Worm (Caenorhabditis elegans) whole organism, L4 larva: ENCODE measurements around the gene dgn-1.

ENCODE experiments used
- F10B5.3 ChIP-seq: sonication (generic microtip); optimal IDR thresholded peaks from 2 replicates; lab custom pipeline; 2016; ENCODE audit warnings: mild to moderate bottlenecking, missing genetic modification characterization, missing compliant biosample characterization
- F49E8.2 ChIP-seq: sonication (generic microtip); optimal IDR thresholded peaks from 2 replicates; lab custom pipeline; 2016; ENCODE audit warnings: missing compliant biosample characterization, mild to moderate bottlenecking, missing genetic modification characterization, borderline replicate concordance
- T20F7.1 ChIP-seq: fragments of 200-800 bp; sonication (Bioruptor generic); optimal IDR thresholded peaks from 2 replicates; lab custom pipeline; 2018; ENCODE audit warnings: mild to moderate bottlenecking, missing genetic modification characterization, missing compliant biosample characterization
- Y105C5A.15 ChIP-seq: fragments of 200-800 bp; sonication (Bioruptor generic); IDR thresholded peaks from 2 replicates; pipeline ENCODE4 v1.3.6; 2022; ENCODE audit warnings: missing genetic modification characterization, missing compliant biosample characterization
- Y48G9A.11 ChIP-seq: fragments of 200-800 bp; sonication (Bioruptor generic); IDR thresholded peaks from 2 replicates; pipeline ENCODE4 v1.3.6; 2022; ENCODE audit warnings: missing genetic modification reagents, missing genetic modification characterization, missing compliant biosample characterization
- Y5F2A.4 ChIP-seq: fragments of 200-800 bp; sonication (Bioruptor generic); optimal IDR thresholded peaks from 2 replicates; lab custom pipeline; 2018; ENCODE audit warnings: mild to moderate bottlenecking, missing genetic modification characterization, missing compliant biosample characterization
- ZK546.5 ChIP-seq, 2 experiments: sonication (generic microtip); optimal IDR thresholded peaks; 2 replicates each; lab custom pipeline; 2017; ENCODE audit warnings: missing biosample characterization in 2 of 2, missing genetic modification characterization in 2 of 2
- arid-1 ChIP-seq: fragments of 200-800 bp; sonication (Bioruptor generic); conservative IDR thresholded peaks from 2 replicates; pipeline ENCODE4 v1.3.6; 2022; ENCODE audit warnings: missing genetic modification reagents, missing genetic modification characterization, missing compliant biosample characterization
- attf-4 ChIP-seq: sonication (generic microtip); optimal IDR thresholded peaks from 3 replicates; lab custom pipeline; 2017; ENCODE audit warnings: missing biosample characterization, missing genetic modification characterization
- ceh-20 ChIP-seq: fragments of 200-800 bp; sonication (Bioruptor generic); IDR thresholded peaks from 2 replicates; pipeline ENCODE4 v1.3.6; 2022; ENCODE audit warnings: missing genetic modification reagents, missing genetic modification characterization, missing compliant biosample characterization
- ceh-44 ChIP-seq: fragments of 200-800 bp; sonication (Bioruptor generic); IDR thresholded peaks from 2 replicates; pipeline ENCODE4 v1.3.6; 2022; ENCODE audit warnings: missing genetic modification reagents, missing genetic modification characterization, missing compliant biosample characterization
- ces-1 ChIP-seq: fragments of 150-350 bp; sonication (generic microtip); optimal IDR thresholded peaks from 4 replicates; lab custom pipeline; 2014; ENCODE audit warnings: missing biosample characterization, missing genetic modification reagents, missing genetic modification characterization
- daf-16 ChIP-seq, 3 experiments: sonication (generic microtip); optimal IDR thresholded peaks; 2 replicates each; lab custom pipeline; 2016 to 2017; ENCODE audit warnings: missing genetic modification characterization in 3 of 3, missing genetic modification reagents in 3 of 3, mild to moderate bottlenecking in 2 of 3, missing compliant biosample characterization in 2 of 3, missing biosample characterization in 1 of 3, moderate library complexity in 1 of 3
- daf-19 ChIP-seq: fragments of 200-800 bp; sonication (Bioruptor generic); conservative IDR thresholded peaks from 2 replicates; pipeline ENCODE4 v1.3.6; 2022; ENCODE audit warnings: missing genetic modification characterization, missing compliant biosample characterization
- daf-8 ChIP-seq: fragments of 200-800 bp; sonication (Bioruptor generic); IDR thresholded peaks from 2 replicates; pipeline ENCODE4 v1.3.6; 2022; ENCODE audit warnings: missing genetic modification characterization, missing compliant biosample characterization
- dmd-6 ChIP-seq: fragments of 200-800 bp; sonication (Bioruptor generic); IDR thresholded peaks from 2 replicates; pipeline ENCODE4 v1.3.6; 2022; ENCODE audit warnings: missing genetic modification reagents, missing genetic modification characterization, missing compliant biosample characterization
- dmd-9 ChIP-seq: fragments of 200-800 bp; sonication (Bioruptor generic); IDR thresholded peaks from 2 replicates; pipeline ENCODE4 v1.3.6; 2022; ENCODE audit warnings: missing genetic modification reagents, missing genetic modification characterization, missing compliant biosample characterization
- dve-1 ChIP-seq: sonication (generic microtip); optimal IDR thresholded peaks from 2 replicates; lab custom pipeline; 2017; ENCODE audit warnings: antibody characterized with exemption, mild to moderate bottlenecking, missing genetic modification characterization, missing compliant biosample characterization; ENCODE audit not compliant: insufficient read depth
- gei-8 ChIP-seq: fragments of 200-800 bp; sonication (Bioruptor generic); optimal IDR thresholded peaks from 2 replicates; lab custom pipeline; 2018; ENCODE audit warnings: mild to moderate bottlenecking, missing genetic modification characterization, missing compliant biosample characterization
- hif-1 ChIP-seq, 2 experiments: sonication (generic microtip); optimal IDR thresholded peaks; 2 replicates each; lab custom pipeline; 2016 to 2017; ENCODE audit warnings: missing compliant biosample characterization in 2 of 2, missing genetic modification characterization in 2 of 2, missing genetic modification reagents in 2 of 2, missing genotype in 2 of 2, mild to moderate bottlenecking in 1 of 2
- hlh-11 ChIP-seq: fragments of 200-800 bp; sonication (Bioruptor generic); optimal IDR thresholded peaks from 2 replicates; lab custom pipeline; 2018; ENCODE audit warnings: mild to moderate bottlenecking, missing genetic modification characterization, missing compliant biosample characterization
- hlh-30 ChIP-seq: sonication (generic microtip); optimal IDR thresholded peaks from 2 replicates; lab custom pipeline; 2017; ENCODE audit warnings: antibody characterized with exemption, mild to moderate bottlenecking, missing genetic modification characterization, missing compliant biosample characterization; ENCODE audit not compliant: insufficient read depth
- lim-7 ChIP-seq: fragments of 200-800 bp; sonication (Bioruptor generic); IDR thresholded peaks from 2 replicates; pipeline ENCODE4 v1.3.6; 2022; ENCODE audit warnings: missing genetic modification characterization, missing compliant biosample characterization
- lin-1 ChIP-seq: fragments of 200-800 bp; sonication (Bioruptor generic); IDR thresholded peaks from 2 replicates; pipeline ENCODE4 v1.3.6; 2022; ENCODE audit warnings: missing genetic modification reagents, missing genetic modification characterization, missing compliant biosample characterization
- lin-29 ChIP-seq: fragments of 200-800 bp; sonication (Bioruptor generic); IDR thresholded peaks from 2 replicates; pipeline ENCODE4 v1.3.6; 2022; ENCODE audit warnings: missing genetic modification reagents, missing genetic modification characterization, missing compliant biosample characterization
- nhr-11 ChIP-seq: fragments of 150-350 bp; optimal IDR thresholded peaks from 2 replicates; lab custom pipeline; 2014; ENCODE audit warnings: missing biosample characterization, missing genetic modification characterization
- nhr-237 ChIP-seq: sonication (generic microtip); optimal IDR thresholded peaks from 2 replicates; lab custom pipeline; 2017; ENCODE audit warnings: missing biosample characterization, missing genetic modification characterization
- nhr-25 ChIP-seq: sonication (generic microtip); optimal IDR thresholded peaks from 2 replicates; lab custom pipeline; 2017; ENCODE audit warnings: missing genetic modification characterization, mild to moderate bottlenecking, missing compliant biosample characterization, antibody characterized with exemption, moderate library complexity, borderline replicate concordance; ENCODE audit not compliant: insufficient read depth
- nhr-41 ChIP-seq: fragments of 200-800 bp; sonication (Bioruptor generic); IDR thresholded peaks from 2 replicates; pipeline ENCODE4 v1.3.6; 2022; ENCODE audit warnings: missing genetic modification reagents, missing genetic modification characterization, missing compliant biosample characterization
- nhr-48 ChIP-seq: sonication (generic microtip); optimal IDR thresholded peaks from 2 replicates; lab custom pipeline; 2016; ENCODE audit warnings: mild to moderate bottlenecking, missing genetic modification characterization, missing compliant biosample characterization
- nhr-6 ChIP-seq: fragments of 150-350 bp; optimal IDR thresholded peaks from 2 replicates; lab custom pipeline; 2014; ENCODE audit warnings: missing biosample characterization, missing genetic modification characterization
- nhr-76 ChIP-seq: fragments of 150-350 bp; optimal IDR thresholded peaks from 2 replicates; lab custom pipeline; 2014; ENCODE audit warnings: missing biosample characterization, missing genetic modification characterization
- nhr-77 ChIP-seq: fragments of 150-350 bp; optimal IDR thresholded peaks from 2 replicates; lab custom pipeline; 2014; ENCODE audit warnings: missing biosample characterization, missing genetic modification characterization
- pha-4 ChIP-seq, 2 experiments: fragments of 150-350 bp in 1 of 2; fragments of 200-800 bp in 1 of 2; sonication (Bioruptor generic) in 1 of 2; IDR thresholded peaks in 1 of 2; optimal IDR thresholded peaks in 1 of 2; 2 replicates each; pipeline versions ENCODE4 v1.3.6 to Lab custom; 2014 to 2022; ENCODE audit warnings: missing genetic modification characterization in 2 of 2, missing genetic modification reagents in 2 of 2, missing biosample characterization in 1 of 2, missing compliant biosample characterization in 1 of 2
- saeg-2 ChIP-seq: fragments of 200-800 bp; sonication (Bioruptor generic); IDR thresholded peaks from 2 replicates; pipeline ENCODE4 v1.3.6; 2022; ENCODE audit warnings: missing genetic modification reagents, missing genetic modification characterization, missing compliant biosample characterization
- set-16 ChIP-seq: fragments of 200-800 bp; sonication (Bioruptor generic); IDR thresholded peaks from 2 replicates; pipeline ENCODE4 v1.3.6; 2022; ENCODE audit warnings: missing genetic modification reagents, missing genetic modification characterization, missing compliant biosample characterization
- skn-1 ChIP-seq: fragments of 150-350 bp; optimal IDR thresholded peaks from 2 replicates; lab custom pipeline; 2014; ENCODE audit warnings: missing biosample characterization, missing genetic modification characterization
- tag-97 ChIP-seq: fragments of 200-800 bp; sonication (Bioruptor generic); IDR thresholded peaks from 2 replicates; pipeline ENCODE4 v1.3.6; 2022; ENCODE audit warnings: missing genetic modification characterization, missing compliant biosample characterization
- tra-1 ChIP-seq: fragments of 200-800 bp; sonication (Bioruptor generic); IDR thresholded peaks from 2 replicates; pipeline ENCODE4 v1.3.6; 2022; ENCODE audit warnings: missing genetic modification reagents, missing genetic modification characterization, missing compliant biosample characterization
- unc-130 ChIP-seq: sonication (generic microtip); optimal IDR thresholded peaks from 2 replicates; lab custom pipeline; 2016; ENCODE audit warnings: missing genetic modification reagents, missing genetic modification characterization, missing compliant biosample characterization
- zag-1 ChIP-seq: fragments of 150-350 bp; optimal IDR thresholded peaks from 2 replicates; lab custom pipeline; 2014; ENCODE audit warnings: missing biosample characterization, missing genetic modification characterization
- zip-2 ChIP-seq: fragments of 150-350 bp; optimal IDR thresholded peaks from 2 replicates; lab custom pipeline; 2014; ENCODE audit warnings: missing biosample characterization, missing genetic modification characterization
- ztf-7 ChIP-seq: fragments of 150-350 bp; optimal IDR thresholded peaks from 2 replicates; lab custom pipeline; 2014; ENCODE audit warnings: missing biosample characterization, missing genetic modification characterization

dgn-1 gene

DNA sequence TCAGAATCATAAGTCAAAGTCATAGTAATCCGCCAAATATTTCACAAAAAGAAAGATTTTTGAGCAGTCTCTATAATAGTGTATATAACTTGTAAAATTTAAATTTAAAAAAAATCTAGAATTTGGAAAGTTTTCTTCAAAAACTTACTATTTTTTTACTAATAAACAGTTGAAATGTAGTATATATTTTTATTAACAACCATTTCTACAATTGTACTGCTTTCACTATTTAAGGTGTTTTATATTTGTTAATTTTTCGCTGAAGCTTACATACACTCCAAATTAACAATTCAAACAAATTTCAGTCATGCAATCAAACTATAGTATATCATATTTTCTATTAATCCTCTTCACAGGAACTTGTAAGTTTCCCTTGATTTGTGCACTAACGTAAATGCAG is 37.5 kb upstream of the dgn-1 start, which contains the start of gene lge-1:
lge-1 (plus strand) TSS at position 301 of the 400 bp plus-strand sequence.
- no peak for TF ChIP-seq attf-4
- TF ChIP-seq Y105C5A.15: no peak
- TF ChIP-seq lin-29 (GFP tag; lab: Robert Waterston, UW): no peak
- no peak for TF ChIP-seq F10B5.3 (tag; lab: Kevin White, UChicago)
- TF ChIP-seq Y48G9A.11 (GFP tag; lab: Robert Waterston, UW): no peak
- no peak for TF ChIP-seq ZK546.5 (tag; optimal IDR thresholded peaks at IDR 0.05; lab: Kevin White, UChicago)
- TF ChIP-seq lim-7: no peak
- no peak for TF ChIP-seq nhr-76 (tag; lab: Kevin White, UChicago)
- no peak for TF ChIP-seq hlh-11 (tag; lab: Kevin White, UChicago)
- TF ChIP-seq arid-1 (GFP tag; lab: Robert Waterston, UW): no peak
- TF ChIP-seq dve-1 (tag; lab: Kevin White, UChicago): no peak
- TF ChIP-seq unc-130 (GFP tag; lab: Kevin White, UChicago): no peak
- no peak for TF ChIP-seq hif-1 (tag; optimal IDR thresholded peaks at IDR 0.05; lab: Kevin White, UChicago)
- TF ChIP-seq pha-4 (GFP tag; IDR thresholded peaks at IDR 0.05; lab: Robert Waterston, UW): no peak
- TF ChIP-seq pha-4 (tag; optimal IDR thresholded peaks at IDR 0.05; lab: Kevin White, UChicago): no peak
- no peak for TF ChIP-seq F49E8.2 (tag; lab: Kevin White, UChicago)
- TF ChIP-seq ceh-20 (GFP tag; lab: Robert Waterston, UW): no peak

ce11 chrX:10965508-10965907 is 36.7 kb upstream of the dgn-1 start:
- TF ChIP-seq ces-1 (GFP tag; lab: Kevin White, UChicago): peak; percentile 54
- no peak for TF ChIP-seq saeg-2 (GFP tag; lab: Robert Waterston, UW)

DNA sequence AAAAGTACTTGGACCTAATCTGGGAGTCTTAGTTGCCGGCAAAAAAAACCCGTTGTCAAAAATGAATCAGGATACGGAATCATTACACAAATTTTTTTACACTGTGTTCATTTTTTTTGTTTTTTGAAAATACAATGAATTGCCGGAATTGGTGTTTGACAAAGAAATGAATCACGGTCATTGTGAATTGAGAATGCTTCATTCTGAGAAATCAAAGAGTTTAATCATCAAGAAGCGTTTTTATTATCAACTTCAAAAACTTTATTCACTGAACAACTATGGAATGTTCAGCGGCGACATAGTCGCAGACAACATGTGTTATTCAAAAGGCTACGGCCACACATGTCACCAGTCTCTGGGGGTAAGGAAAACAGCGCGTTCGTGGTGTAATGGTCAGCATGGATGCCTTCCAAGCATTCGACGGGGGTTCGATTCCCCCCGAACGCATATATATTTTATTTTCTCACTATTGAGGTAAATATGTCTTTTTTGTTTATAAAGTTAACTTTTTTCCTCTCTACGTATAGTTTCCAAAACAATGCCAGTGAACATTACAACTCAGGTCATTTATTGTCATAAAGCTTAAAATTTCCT is 34.8 kb upstream of the dgn-1 start, which contains the start of gene nas-10:
nas-10 (minus strand) TSS at position 51 of the 594 bp plus-strand sequence.
- TF ChIP-seq hlh-30 (peak; percentile 44), nhr-77 (tag; lab: Kevin White, UChicago) (peak; percentile 53), nhr-6 (tag; lab: Kevin White, UChicago) (no peak), daf-16 (GFP tag; optimal IDR thresholded peaks at IDR 0.05; lab: Kevin White, UChicago) (peak in 1 of 2 experiments; percentile 72), daf-16 (tag; optimal IDR thresholded peaks at IDR 0.05; lab: Kevin White, UChicago) (peak; percentile 83), tag-97 (GFP tag; lab: Robert Waterston, UW) (no peak), ztf-7 (tag; lab: Kevin White, UChicago) (no peak), set-16 (GFP tag; lab: Robert Waterston, UW) (no peak), saeg-2 (GFP tag; lab: Robert Waterston, UW) (no peak), dmd-9 (peak; percentile 61; the same call in 1 of the 2 replicates), lin-1 (GFP tag; lab: Robert Waterston, UW) (peak; percentile 94), nhr-11 (tag; lab: Kevin White, UChicago) (no peak), daf-19 (GFP tag; lab: Robert Waterston, UW) (peak; percentile 85), ceh-44 (GFP tag; lab: Robert Waterston, UW) (peak; percentile 73; the same call in 1 of the 2 replicates), nhr-25 (tag; lab: Kevin White, UChicago) (peak; percentile 26), gei-8 (GFP tag; lab: Kevin White, UChicago) (peak; percentile 21), zip-2 (peak; percentile 40), T20F7.1 (peak; percentile 29), Y5F2A.4 (GFP tag; lab: Kevin White, UChicago) (peak; percentile 63), dve-1 (tag; lab: Kevin White, UChicago) (no peak), ceh-20 (GFP tag; lab: Robert Waterston, UW) (no peak), zag-1 (tag; lab: Kevin White, UChicago) (no peak), tra-1 (GFP tag; lab: Robert Waterston, UW) (peak; percentile 90), nhr-48 (tag; lab: Kevin White, UChicago) (peak; percentile 70), nhr-237 (tag; lab: Kevin White, UChicago) (no peak), F49E8.2 (tag; lab: Kevin White, UChicago) (peak; percentile 20), dmd-6 (GFP tag; lab: Robert Waterston, UW) (peak; percentile 76), unc-130 (GFP tag; lab: Kevin White, UChicago) (peak; percentile 23), nhr-41 (0 out of 2 replicates have a peak, but pooled peaks have one; percentile 50), Y48G9A.11 (GFP tag; lab: Robert Waterston, UW) (peak; percentile 69; the same call in 1 of the 2 replicates), daf-8 (0 out of 2 replicates have a peak, but pooled peaks have one; percentile 18), skn-1 (tag; lab: Kevin White, UChicago) (no peak), lim-7 (peak; percentile 91)
